Fruit fly (Drosophila melanogaster): ENCODE results near the gene CG5953.

The CG5953 gene

DNA sequence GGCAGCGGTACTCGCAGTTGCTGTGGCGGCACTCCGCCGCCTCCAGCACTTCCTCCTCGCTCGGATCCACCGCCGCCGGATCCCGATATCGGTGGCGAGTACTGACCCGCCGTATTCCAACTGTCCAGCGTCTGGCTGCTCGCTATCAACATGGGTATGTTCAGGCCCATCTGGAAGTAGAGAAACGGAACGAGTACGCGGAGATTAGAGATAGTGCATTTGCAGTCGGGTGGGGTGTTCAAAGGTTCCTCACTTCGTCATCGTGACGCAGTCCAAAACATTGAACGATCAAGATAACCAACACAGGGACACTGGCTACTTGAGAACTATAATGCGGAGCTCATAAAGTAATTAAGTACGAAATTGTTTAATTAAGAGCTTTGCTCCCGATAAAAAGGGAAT, 21.4 kb downstream of the CG5953 start:
- TF ChIP-seq usp (GFP tag; optimal IDR thresholded peaks at IDR 0.05) (no peak), Dll (optimal IDR thresholded peaks at IDR 0.05) (no peak), EcR (GFP tag; optimal IDR thresholded peaks at IDR 0.05) (no peak), pan (optimal IDR thresholded peaks at IDR 0.05) (no peak), CG8478 (optimal IDR thresholded peaks at IDR 0.05) (no peak), psq (optimal IDR thresholded peaks at IDR 0.05) (no peak)

DNA sequence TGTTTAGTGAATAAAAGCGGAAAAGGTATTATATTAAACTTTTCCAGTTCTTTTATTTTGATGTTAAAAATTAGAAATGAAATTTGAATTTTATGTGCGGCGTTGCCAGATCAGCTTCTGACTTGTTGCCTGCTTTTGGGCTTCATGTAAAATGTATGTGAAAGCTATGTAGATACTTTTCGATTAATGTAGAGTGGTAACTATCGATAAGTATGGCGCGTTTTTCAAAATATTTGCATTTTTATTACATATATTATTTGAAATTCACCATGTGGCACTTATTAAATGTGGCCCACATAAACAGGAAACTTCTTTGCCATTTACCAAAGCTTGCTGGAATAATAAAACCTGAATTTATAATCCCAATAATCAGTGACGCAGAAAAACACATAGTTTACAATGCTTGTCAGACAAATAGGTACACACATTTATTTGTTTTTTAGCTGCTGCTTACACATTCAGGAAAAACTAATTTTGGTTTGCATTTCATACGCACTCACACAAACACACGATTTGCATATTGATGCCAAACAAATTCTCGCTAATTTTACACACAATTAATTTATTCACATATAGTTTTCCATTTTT, 24.9 kb downstream of the CG5953 start:
- TF ChIP-seq pan (optimal IDR thresholded peaks at IDR 0.05): no peak
- TF ChIP-seq Dll (optimal IDR thresholded peaks at IDR 0.05): no peak
- no peak for TF ChIP-seq psq (optimal IDR thresholded peaks at IDR 0.05)
- TF ChIP-seq EcR (GFP tag; optimal IDR thresholded peaks at IDR 0.05): no peak
- no peak for TF ChIP-seq CG8478 (optimal IDR thresholded peaks at IDR 0.05)
- TF ChIP-seq usp (GFP tag; optimal IDR thresholded peaks at IDR 0.05): no peak

DNA sequence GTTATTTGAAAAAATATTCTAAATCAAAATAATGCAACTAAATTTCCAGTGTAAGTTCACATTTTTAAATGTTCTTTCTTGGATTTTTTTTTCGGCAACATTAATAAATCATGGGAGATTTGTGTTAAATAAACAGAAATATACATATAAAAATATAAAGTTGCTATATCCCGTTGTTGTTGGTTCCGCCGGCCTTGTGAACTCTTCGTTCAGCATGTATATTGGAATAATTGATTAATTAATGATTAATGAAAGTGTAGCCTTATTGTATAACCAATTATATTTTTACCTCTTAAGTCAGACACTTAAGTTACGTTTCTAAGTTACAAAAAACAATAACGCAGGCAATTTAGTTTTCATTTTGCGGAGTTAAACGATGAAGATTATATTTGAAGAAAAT, 25.5 kb downstream of the CG5953 start:
- TF ChIP-seq CG8478 (optimal IDR thresholded peaks at IDR 0.05) (no peak), pan (optimal IDR thresholded peaks at IDR 0.05) (no peak), Dll (optimal IDR thresholded peaks at IDR 0.05) (no peak), EcR (GFP tag; optimal IDR thresholded peaks at IDR 0.05) (no peak), psq (optimal IDR thresholded peaks at IDR 0.05) (no peak), usp (GFP tag; optimal IDR thresholded peaks at IDR 0.05) (no peak)

DNA sequence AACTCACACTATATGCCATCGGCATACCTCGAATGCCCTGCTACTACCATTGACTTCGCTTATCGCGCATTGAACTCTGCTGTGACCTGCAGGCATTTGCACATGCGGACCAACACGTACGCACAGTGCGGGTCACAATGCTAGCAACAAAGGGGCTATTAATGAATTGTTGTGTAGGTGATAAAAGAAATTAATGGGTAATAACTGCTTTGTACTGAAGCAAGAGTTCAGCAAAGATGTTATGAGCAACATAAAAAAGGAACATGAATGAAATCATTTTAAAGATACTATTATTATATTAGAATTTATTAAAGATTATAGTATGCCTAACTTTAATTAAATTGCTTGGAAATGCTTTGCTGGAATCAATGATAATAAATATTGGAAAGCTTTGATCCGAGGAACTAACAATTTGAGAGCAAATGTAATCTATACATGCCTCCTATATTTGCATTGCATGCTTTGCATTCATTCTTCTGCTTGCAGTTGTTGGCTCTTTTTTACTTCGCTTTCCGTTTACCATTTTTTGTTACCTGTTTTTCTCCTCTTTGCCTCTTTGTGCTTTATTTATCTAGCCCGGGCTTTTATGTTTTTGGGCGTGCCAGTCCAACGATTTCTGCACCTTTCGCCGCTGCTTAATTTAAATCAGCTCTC, 29.7 kb downstream of the CG5953 start:
- no peak for TF ChIP-seq Dll (optimal IDR thresholded peaks at IDR 0.05)
- TF ChIP-seq pan (optimal IDR thresholded peaks at IDR 0.05): no peak
- TF ChIP-seq usp (GFP tag; optimal IDR thresholded peaks at IDR 0.05): no peak
- TF ChIP-seq psq (optimal IDR thresholded peaks at IDR 0.05): no peak
- TF ChIP-seq CG8478 (optimal IDR thresholded peaks at IDR 0.05): no peak
- no peak for TF ChIP-seq EcR (GFP tag; optimal IDR thresholded peaks at IDR 0.05)

DNA sequence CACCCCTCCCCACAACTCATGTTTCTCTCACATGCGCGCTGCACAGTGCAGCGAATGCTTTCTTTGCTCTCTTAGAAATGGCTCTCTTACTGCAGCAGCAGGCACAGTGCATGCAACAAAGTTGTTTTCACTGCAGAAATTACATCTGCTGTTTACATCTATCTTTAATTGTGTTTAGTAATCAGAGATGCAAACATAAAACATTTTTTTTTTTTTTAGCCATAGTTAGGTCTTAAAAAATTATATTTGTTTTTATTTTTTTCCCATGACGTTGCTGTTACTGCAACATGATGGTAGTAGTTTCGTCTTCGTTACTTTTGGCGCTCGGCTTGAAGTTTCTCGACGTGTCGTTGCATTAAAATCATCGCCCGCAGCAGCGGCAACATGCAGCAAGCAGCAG, 31.3 kb downstream of the CG5953 start:
- TF ChIP-seq psq (optimal IDR thresholded peaks at IDR 0.05) (no peak), usp (GFP tag; optimal IDR thresholded peaks at IDR 0.05) (no peak), CG8478 (optimal IDR thresholded peaks at IDR 0.05) (no peak), Dll (optimal IDR thresholded peaks at IDR 0.05) (no peak), EcR (GFP tag; optimal IDR thresholded peaks at IDR 0.05) (no peak), pan (optimal IDR thresholded peaks at IDR 0.05) (no peak)

DNA sequence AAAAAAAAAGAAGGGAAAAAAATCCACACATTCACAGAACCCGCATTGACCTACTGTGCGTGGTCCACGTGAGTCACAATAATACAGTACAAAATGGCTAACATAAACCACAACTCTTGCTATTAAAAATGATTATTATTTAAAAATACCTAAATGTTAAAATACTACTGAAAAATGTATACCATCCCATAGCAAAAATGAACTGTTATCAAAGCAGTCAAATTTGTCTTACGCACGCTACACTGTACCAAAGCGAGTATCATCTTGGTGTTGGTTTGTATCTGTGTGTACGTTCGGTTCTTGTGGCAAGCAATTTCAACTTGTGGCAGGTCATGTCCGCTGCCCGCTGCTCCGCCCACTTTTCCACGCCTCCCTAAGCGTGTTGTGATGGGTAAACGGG, 32.2 kb downstream of the CG5953 start:
- TF ChIP-seq usp (GFP tag; optimal IDR thresholded peaks at IDR 0.05) (no peak), psq (optimal IDR thresholded peaks at IDR 0.05) (no peak), pan (optimal IDR thresholded peaks at IDR 0.05) (no peak), EcR (GFP tag; optimal IDR thresholded peaks at IDR 0.05) (no peak), Dll (optimal IDR thresholded peaks at IDR 0.05) (no peak), CG8478 (optimal IDR thresholded peaks at IDR 0.05) (no peak)

DNA sequence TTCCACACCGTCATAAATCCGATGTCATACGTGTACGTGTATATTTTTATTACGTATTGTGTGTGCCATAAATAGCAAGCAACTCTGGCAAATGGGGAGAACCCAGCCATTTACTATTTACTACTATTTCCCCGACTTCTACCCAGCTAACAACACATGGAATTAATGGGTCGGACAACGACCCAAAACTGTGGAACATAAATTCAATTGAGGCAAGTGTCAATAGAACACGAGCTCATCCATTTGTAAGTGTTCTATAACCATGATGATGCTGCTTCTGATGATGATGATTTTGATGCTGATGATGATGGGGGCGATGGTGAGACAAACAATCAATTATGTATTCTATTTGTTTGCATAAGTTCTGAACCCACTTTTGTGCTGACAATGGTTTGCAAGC, 33.1 kb downstream of the CG5953 start:
- TF ChIP-seq CG8478 (optimal IDR thresholded peaks at IDR 0.05): no peak
- TF ChIP-seq Dll (optimal IDR thresholded peaks at IDR 0.05): no peak
- TF ChIP-seq pan (optimal IDR thresholded peaks at IDR 0.05): no peak
- TF ChIP-seq psq (optimal IDR thresholded peaks at IDR 0.05): no peak
- no peak for TF ChIP-seq usp (GFP tag; optimal IDR thresholded peaks at IDR 0.05)
- no peak for TF ChIP-seq EcR (GFP tag; optimal IDR thresholded peaks at IDR 0.05)

DNA sequence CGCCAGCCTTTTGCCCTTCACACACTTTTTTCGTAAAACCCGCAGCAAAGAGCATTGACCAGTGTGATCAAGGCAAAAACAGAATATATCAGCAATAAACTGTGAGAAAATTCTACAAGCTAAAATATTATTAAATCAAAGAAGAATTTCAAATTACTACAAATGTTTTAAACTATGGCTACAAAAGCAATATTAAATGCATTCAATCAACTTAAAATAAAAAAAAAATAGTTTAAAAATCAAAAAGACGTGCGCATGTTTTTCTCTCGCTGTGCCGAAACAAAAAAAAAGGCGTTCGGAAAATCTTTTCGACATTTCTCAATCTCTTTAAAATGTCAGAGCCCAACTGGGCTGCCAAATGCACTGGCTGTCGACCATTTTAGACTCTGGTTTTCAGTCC, 34.6 kb downstream of the CG5953 start:
- TF ChIP-seq EcR (GFP tag; optimal IDR thresholded peaks at IDR 0.05) (no peak), pan (optimal IDR thresholded peaks at IDR 0.05) (no peak), CG8478 (optimal IDR thresholded peaks at IDR 0.05) (no peak), psq (optimal IDR thresholded peaks at IDR 0.05) (no peak), usp (GFP tag; optimal IDR thresholded peaks at IDR 0.05) (no peak), Dll (optimal IDR thresholded peaks at IDR 0.05) (no peak)

DNA sequence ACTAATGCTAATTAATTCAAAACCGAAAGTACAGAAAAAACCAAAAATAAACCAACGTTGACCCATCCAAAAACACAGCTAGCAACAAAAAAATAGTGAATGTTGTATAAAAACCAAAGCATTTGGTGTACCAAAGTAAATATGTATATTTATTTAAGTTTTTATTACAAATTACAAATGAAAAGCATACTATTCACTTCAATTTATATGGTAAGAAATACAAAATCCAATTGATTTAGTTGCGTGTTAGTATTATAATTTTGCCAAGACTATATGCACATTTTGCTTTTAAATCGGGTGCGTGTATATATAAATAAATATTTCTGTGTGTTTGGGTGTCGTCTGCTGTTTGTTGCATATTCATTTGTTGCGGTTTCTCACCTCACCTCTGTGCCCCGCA, 35.5 kb downstream of the CG5953 start:
- TF ChIP-seq pan (optimal IDR thresholded peaks at IDR 0.05) (no peak), EcR (GFP tag; optimal IDR thresholded peaks at IDR 0.05) (no peak), usp (GFP tag; optimal IDR thresholded peaks at IDR 0.05) (no peak), Dll (optimal IDR thresholded peaks at IDR 0.05) (no peak), psq (optimal IDR thresholded peaks at IDR 0.05) (no peak), CG8478 (optimal IDR thresholded peaks at IDR 0.05) (no peak)

DNA sequence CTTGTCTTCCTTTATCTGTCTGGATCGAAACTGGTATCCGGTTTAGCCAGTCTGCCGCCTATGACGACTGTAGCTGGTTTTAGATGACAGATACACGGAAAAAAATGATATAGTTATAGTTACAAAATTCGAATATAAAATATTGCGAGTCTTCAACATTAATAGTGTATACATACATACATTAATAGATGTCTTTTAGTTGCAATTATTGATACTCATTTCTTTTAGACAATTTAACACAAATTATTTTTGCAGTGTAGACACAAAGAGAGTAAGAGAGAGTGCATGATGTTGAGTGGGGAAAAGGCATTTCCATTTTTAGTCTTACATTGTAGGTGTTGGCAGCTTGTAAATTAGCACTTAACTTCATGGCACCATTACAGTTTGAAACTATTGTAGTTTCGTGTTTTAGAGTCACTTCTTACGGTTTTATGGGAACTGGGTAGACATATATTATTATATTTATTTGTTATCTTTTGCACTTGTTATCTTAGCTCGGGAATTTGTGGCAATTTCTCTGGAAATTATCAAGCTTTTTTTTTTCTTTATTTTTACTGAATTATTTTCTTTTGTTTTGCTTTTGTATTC, 37.4 kb downstream of the CG5953 start:
- TF ChIP-seq usp (GFP tag; optimal IDR thresholded peaks at IDR 0.05) (no peak), pan (optimal IDR thresholded peaks at IDR 0.05) (no peak), CG8478 (optimal IDR thresholded peaks at IDR 0.05) (no peak), psq (optimal IDR thresholded peaks at IDR 0.05) (no peak), Dll (optimal IDR thresholded peaks at IDR 0.05) (no peak)

DNA sequence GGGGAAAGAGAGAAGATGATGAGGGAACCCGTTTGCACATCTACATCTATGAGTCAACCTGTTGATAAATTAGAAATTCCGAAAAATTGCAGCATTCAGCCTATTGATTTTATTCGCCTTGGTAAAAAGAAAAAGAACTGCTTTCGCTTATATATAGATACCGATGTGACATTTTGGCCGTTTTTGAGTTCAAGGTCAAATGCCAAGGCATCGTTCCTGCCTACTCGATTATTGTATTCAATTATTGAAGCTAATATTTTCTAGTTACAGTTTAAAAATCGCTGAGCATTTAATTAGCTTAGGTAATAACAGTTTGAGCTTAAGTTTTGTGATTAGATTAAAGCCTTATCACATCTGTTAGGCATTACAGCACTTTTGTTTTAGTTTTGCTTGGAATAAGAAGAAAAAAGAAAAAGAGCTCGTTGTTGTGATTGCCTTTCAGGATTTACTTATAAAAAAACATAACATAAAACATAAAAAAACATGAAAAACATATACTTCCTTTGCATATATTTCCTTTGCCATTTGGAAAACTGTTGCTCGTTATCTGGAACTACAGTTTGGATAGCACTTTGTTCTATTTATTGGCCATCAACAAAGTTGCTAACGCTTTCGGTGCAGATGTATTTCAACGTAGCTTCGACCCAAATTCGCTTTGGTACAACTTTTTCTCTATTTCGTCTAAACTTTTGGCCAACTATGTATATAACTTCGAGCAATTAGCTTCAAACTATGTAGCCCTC, 38.5 kb downstream of the CG5953 start:
- TF ChIP-seq psq (optimal IDR thresholded peaks at IDR 0.05) (no peak), EcR (GFP tag; optimal IDR thresholded peaks at IDR 0.05) (no peak), pan (optimal IDR thresholded peaks at IDR 0.05) (no peak), CG8478 (optimal IDR thresholded peaks at IDR 0.05) (no peak), Dll (optimal IDR thresholded peaks at IDR 0.05) (no peak), usp (GFP tag; optimal IDR thresholded peaks at IDR 0.05) (no peak)
